Worm (Caenorhabditis elegans) whole organism, L4 larva: ENCODE measurements around the gene F42F12.3.

Experiments used
- F37D6.2 ChIP-seq: sonication (generic microtip); optimal IDR thresholded peaks from 2 replicates; lab custom pipeline; 2016; ENCODE audit warnings: mild to moderate bottlenecking, missing genetic modification characterization, missing compliant biosample characterization
- F49E8.2 ChIP-seq: sonication (generic microtip); optimal IDR thresholded peaks from 2 replicates; lab custom pipeline; 2016; ENCODE audit warnings: missing compliant biosample characterization, mild to moderate bottlenecking, missing genetic modification characterization, borderline replicate concordance
- T20F7.1 ChIP-seq: fragments of 200-800 bp; sonication (Bioruptor generic); optimal IDR thresholded peaks from 2 replicates; lab custom pipeline; 2018; ENCODE audit warnings: mild to moderate bottlenecking, missing genetic modification characterization, missing compliant biosample characterization
- Y105C5A.15 ChIP-seq: fragments of 200-800 bp; sonication (Bioruptor generic); IDR thresholded peaks from 2 replicates; pipeline ENCODE4 v1.3.6; 2022; ENCODE audit warnings: missing genetic modification characterization, missing compliant biosample characterization
- Y48G9A.11 ChIP-seq: fragments of 200-800 bp; sonication (Bioruptor generic); IDR thresholded peaks from 2 replicates; pipeline ENCODE4 v1.3.6; 2022; ENCODE audit warnings: missing genetic modification reagents, missing genetic modification characterization, missing compliant biosample characterization
- Y75B8A.6 ChIP-seq: fragments of 200-800 bp; sonication (Bioruptor generic); IDR thresholded peaks from 2 replicates; pipeline ENCODE4 v1.3.6; 2022; ENCODE audit warnings: missing genetic modification reagents, missing genetic modification characterization, missing compliant biosample characterization
- ZK546.5 ChIP-seq, 2 experiments: sonication (generic microtip); optimal IDR thresholded peaks; 2 replicates each; lab custom pipeline; 2017; ENCODE audit warnings: missing biosample characterization in 2 of 2, missing genetic modification characterization in 2 of 2
- ceh-28 ChIP-seq: fragments of 150-350 bp; optimal IDR thresholded peaks from 2 replicates; lab custom pipeline; 2014; ENCODE audit warnings: missing biosample characterization, missing genetic modification reagents, missing genetic modification characterization
- ces-1 ChIP-seq: fragments of 150-350 bp; sonication (generic microtip); optimal IDR thresholded peaks from 4 replicates; lab custom pipeline; 2014; ENCODE audit warnings: missing biosample characterization, missing genetic modification reagents, missing genetic modification characterization
- cey-2 ChIP-seq: sonication (generic microtip); optimal IDR thresholded peaks from 3 replicates; lab custom pipeline; 2017; ENCODE audit warnings: missing genetic modification characterization, mild to moderate bottlenecking, missing compliant biosample characterization, antibody characterized with exemption, borderline replicate concordance; ENCODE audit not compliant: insufficient read depth
- daf-12 ChIP-seq: fragments of 150-350 bp; optimal IDR thresholded peaks from 2 replicates; lab custom pipeline; 2014; ENCODE audit warnings: missing biosample characterization, missing genetic modification reagents, missing genetic modification characterization
- daf-16 ChIP-seq, 3 experiments: sonication (generic microtip); optimal IDR thresholded peaks; 2 replicates each; lab custom pipeline; 2016 to 2017; ENCODE audit warnings: missing genetic modification characterization in 3 of 3, missing genetic modification reagents in 3 of 3, mild to moderate bottlenecking in 2 of 3, missing compliant biosample characterization in 2 of 3, missing biosample characterization in 1 of 3, moderate library complexity in 1 of 3
- daf-19 ChIP-seq: fragments of 200-800 bp; sonication (Bioruptor generic); conservative IDR thresholded peaks from 2 replicates; pipeline ENCODE4 v1.3.6; 2022; ENCODE audit warnings: missing genetic modification characterization, missing compliant biosample characterization
- dmd-8 ChIP-seq: fragments of 200-800 bp; sonication (Bioruptor generic); IDR thresholded peaks from 2 replicates; pipeline ENCODE4 v1.3.6; 2022; ENCODE audit warnings: missing genetic modification characterization, missing compliant biosample characterization
- dve-1 ChIP-seq: sonication (generic microtip); optimal IDR thresholded peaks from 2 replicates; lab custom pipeline; 2017; ENCODE audit warnings: antibody characterized with exemption, mild to moderate bottlenecking, missing genetic modification characterization, missing compliant biosample characterization; ENCODE audit not compliant: insufficient read depth
- egl-27 ChIP-seq: sonication (generic microtip); optimal IDR thresholded peaks from 3 replicates; lab custom pipeline; 2017; ENCODE audit warnings: missing biosample characterization, missing genetic modification reagents, missing genetic modification characterization
- gei-8 ChIP-seq: fragments of 200-800 bp; sonication (Bioruptor generic); optimal IDR thresholded peaks from 2 replicates; lab custom pipeline; 2018; ENCODE audit warnings: mild to moderate bottlenecking, missing genetic modification characterization, missing compliant biosample characterization
- hmg-1.1 ChIP-seq: fragments of 200-800 bp; sonication (Bioruptor generic); IDR thresholded peaks from 2 replicates; pipeline ENCODE4 v1.3.6; 2022; ENCODE audit warnings: missing genetic modification reagents, missing genetic modification characterization, missing compliant biosample characterization
- jun-1 ChIP-seq: fragments of 150-350 bp; optimal IDR thresholded peaks from 2 replicates; lab custom pipeline; 2014; ENCODE audit warnings: missing biosample characterization, missing genetic modification reagents, missing genetic modification characterization
- lin-29 ChIP-seq: fragments of 200-800 bp; sonication (Bioruptor generic); IDR thresholded peaks from 2 replicates; pipeline ENCODE4 v1.3.6; 2022; ENCODE audit warnings: missing genetic modification reagents, missing genetic modification characterization, missing compliant biosample characterization
- lin-38 ChIP-seq: fragments of 200-800 bp; sonication (Bioruptor generic); IDR thresholded peaks from 2 replicates; pipeline ENCODE4 v1.3.6; 2022; ENCODE audit warnings: missing genetic modification reagents, missing genetic modification characterization, missing compliant biosample characterization
- mdl-1 ChIP-seq, 2 experiments: fragments of 150-350 bp in 1 of 2; sonication (generic microtip) in 1 of 2; optimal IDR thresholded peaks; 2 replicates each; lab custom pipeline; 2014 to 2017; ENCODE audit warnings: missing biosample characterization in 2 of 2, missing genetic modification characterization in 2 of 2
- mdt-29 ChIP-seq: fragments of 200-800 bp; sonication (Bioruptor generic); IDR thresholded peaks from 2 replicates; pipeline ENCODE4 v1.3.6; 2022; ENCODE audit warnings: missing genetic modification reagents, missing genetic modification characterization, missing compliant biosample characterization
- mep-1 ChIP-seq: fragments of 150-350 bp; sonication (generic microtip); optimal IDR thresholded peaks from 3 replicates; lab custom pipeline; 2014; ENCODE audit warnings: missing biosample characterization, missing genetic modification characterization
- mxl-2 ChIP-seq: fragments of 200-800 bp; sonication (Bioruptor generic); conservative IDR thresholded peaks from 2 replicates; pipeline ENCODE4 v1.3.6; 2022; ENCODE audit warnings: missing genetic modification reagents, missing genetic modification characterization, missing compliant biosample characterization
- mxl-3 ChIP-seq: fragments of 200-800 bp; sonication (Bioruptor generic); optimal IDR thresholded peaks from 2 replicates; lab custom pipeline; 2018; ENCODE audit warnings: mild to moderate bottlenecking, missing genetic modification characterization, missing compliant biosample characterization
- nhr-102 ChIP-seq: sonication (generic microtip); optimal IDR thresholded peaks from 2 replicates; lab custom pipeline; 2016; ENCODE audit warnings: mild to moderate bottlenecking, missing genetic modification characterization, moderate library complexity, missing compliant biosample characterization
- nhr-111 ChIP-seq: fragments of 200-800 bp; sonication (Bioruptor generic); optimal IDR thresholded peaks from 2 replicates; lab custom pipeline; 2018; ENCODE audit warnings: mild to moderate bottlenecking, missing genetic modification characterization, missing compliant biosample characterization
- nhr-25 ChIP-seq: sonication (generic microtip); optimal IDR thresholded peaks from 2 replicates; lab custom pipeline; 2017; ENCODE audit warnings: missing genetic modification characterization, mild to moderate bottlenecking, missing compliant biosample characterization, antibody characterized with exemption, moderate library complexity, borderline replicate concordance; ENCODE audit not compliant: insufficient read depth
- nhr-28 ChIP-seq: fragments of 150-350 bp; optimal IDR thresholded peaks from 2 replicates; lab custom pipeline; 2014; ENCODE audit warnings: missing biosample characterization, missing genetic modification characterization
- nhr-41 ChIP-seq: fragments of 200-800 bp; sonication (Bioruptor generic); IDR thresholded peaks from 2 replicates; pipeline ENCODE4 v1.3.6; 2022; ENCODE audit warnings: missing genetic modification reagents, missing genetic modification characterization, missing compliant biosample characterization
- pha-4 ChIP-seq, 2 experiments: fragments of 150-350 bp in 1 of 2; fragments of 200-800 bp in 1 of 2; sonication (Bioruptor generic) in 1 of 2; IDR thresholded peaks in 1 of 2; optimal IDR thresholded peaks in 1 of 2; 2 replicates each; pipeline versions ENCODE4 v1.3.6 to Lab custom; 2014 to 2022; ENCODE audit warnings: missing genetic modification characterization in 2 of 2, missing genetic modification reagents in 2 of 2, missing biosample characterization in 1 of 2, missing compliant biosample characterization in 1 of 2
- saeg-2 ChIP-seq: fragments of 200-800 bp; sonication (Bioruptor generic); IDR thresholded peaks from 2 replicates; pipeline ENCODE4 v1.3.6; 2022; ENCODE audit warnings: missing genetic modification reagents, missing genetic modification characterization, missing compliant biosample characterization
- set-16 ChIP-seq: fragments of 200-800 bp; sonication (Bioruptor generic); IDR thresholded peaks from 2 replicates; pipeline ENCODE4 v1.3.6; 2022; ENCODE audit warnings: missing genetic modification reagents, missing genetic modification characterization, missing compliant biosample characterization
- skn-1 ChIP-seq: fragments of 150-350 bp; optimal IDR thresholded peaks from 2 replicates; lab custom pipeline; 2014; ENCODE audit warnings: missing biosample characterization, missing genetic modification characterization
- unc-130 ChIP-seq: sonication (generic microtip); optimal IDR thresholded peaks from 2 replicates; lab custom pipeline; 2016; ENCODE audit warnings: missing genetic modification reagents, missing genetic modification characterization, missing compliant biosample characterization
- unc-39 ChIP-seq: sonication (generic microtip); optimal IDR thresholded peaks from 2 replicates; lab custom pipeline; 2017; ENCODE audit warnings: missing biosample characterization, missing genetic modification characterization
- unc-62 ChIP-seq, 3 experiments: fragments of 150-350 bp in 1 of 3; sonication (generic microtip); optimal IDR thresholded peaks in 2 of 3; peaks in 1 of 3; 1 replicate in 1 of 3; 2 replicates in 2 of 3; lab custom pipeline; 2014 to 2017; ENCODE audit warnings: missing biosample characterization in 3 of 3, missing genetic modification characterization in 3 of 3, missing genetic modification reagents in 3 of 3, missing genotype in 1 of 3
- zag-1 ChIP-seq: fragments of 150-350 bp; optimal IDR thresholded peaks from 2 replicates; lab custom pipeline; 2014; ENCODE audit warnings: missing biosample characterization, missing genetic modification characterization
- zip-11 ChIP-seq: fragments of 200-800 bp; sonication (Bioruptor generic); IDR thresholded peaks from 2 replicates; pipeline ENCODE4 v1.3.6; 2022; ENCODE audit warnings: missing genetic modification characterization, missing compliant biosample characterization
- zip-2 ChIP-seq: fragments of 150-350 bp; optimal IDR thresholded peaks from 2 replicates; lab custom pipeline; 2014; ENCODE audit warnings: missing biosample characterization, missing genetic modification characterization
- ztf-11 ChIP-seq: fragments of 150-350 bp; optimal IDR thresholded peaks from 2 replicates; lab custom pipeline; 2014; ENCODE audit warnings: missing biosample characterization, missing genetic modification characterization

F42F12.3 gene

DNA sequence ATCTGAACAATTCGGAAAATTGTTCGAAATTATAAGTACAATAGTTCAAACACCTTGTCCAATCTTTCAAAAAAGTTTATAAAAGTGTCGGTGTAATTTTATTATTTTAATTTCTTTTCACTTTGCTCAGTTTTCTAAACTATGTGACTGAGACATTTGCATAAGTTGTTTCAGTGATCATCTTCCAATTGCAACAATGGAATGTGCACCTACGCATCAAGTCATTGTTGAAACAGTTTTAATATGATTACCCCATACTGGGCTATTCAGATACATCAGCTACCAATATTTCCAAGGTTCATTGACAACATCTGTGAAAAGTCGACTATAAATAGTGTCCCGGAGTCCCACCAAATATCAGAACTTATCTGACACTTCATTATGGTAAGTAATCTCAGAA, 6.7 kb downstream of the F42F12.3 start, which contains the start of gene nspc-13:
Gene nspc-13, plus strand, starts transcription at position 301 of the 400 bp plus-strand sequence.
- TF ChIP-seq F37D6.2 (tag; lab: Kevin White, UChicago) (no peak), unc-62 (GFP tag; optimal IDR thresholded peaks at IDR 0.05 in 1 of 2; lab: Kevin White, UChicago) (peak in 1 of 2 experiments; percentile 12), unc-62 (tag; optimal IDR thresholded peaks at IDR 0.05; lab: Kevin White, UChicago) (no peak)
- TF ChIP-seq, all 104 proteins: peak for 1

- no peak for TF ChIP-seq Y75B8A.6
- no peak for TF ChIP-seq mep-1 (tag; lab: Kevin White, UChicago)
- TF ChIP-seq lin-38, result no peak
- TF ChIP-seq nhr-111 (GFP tag; lab: Kevin White, UChicago), result no peak
- TF ChIP-seq daf-19 (GFP tag; lab: Robert Waterston, UW), result no peak
- no peak for TF ChIP-seq dve-1 (tag; lab: Kevin White, UChicago)
- TF ChIP-seq skn-1, result no peak
- TF ChIP-seq ztf-11, result no peak
- no peak for TF ChIP-seq ceh-28 (tag; lab: Kevin White, UChicago)
- no peak for TF ChIP-seq jun-1 (tag; lab: Kevin White, UChicago)
- TF ChIP-seq nhr-102 (tag; lab: Kevin White, UChicago), result no peak
- TF ChIP-seq T20F7.1 (GFP tag; lab: Kevin White, UChicago), result no peak
- TF ChIP-seq unc-62 (GFP tag; optimal IDR thresholded peaks at IDR 0.05 in 1 of 2; lab: Kevin White, UChicago), result no peak
- TF ChIP-seq unc-62 (tag; optimal IDR thresholded peaks at IDR 0.05; lab: Kevin White, UChicago), result no peak
- no peak for TF ChIP-seq Y105C5A.15 (GFP tag; lab: Robert Waterston, UW)
- no peak for TF ChIP-seq lin-29 (GFP tag; lab: Robert Waterston, UW)
- no peak for TF ChIP-seq zag-1 (tag; lab: Kevin White, UChicago)
Measured at ce11 chrX:12358957-12359356, 8.6 kb downstream of the F42F12.3 start, which contains the start of gene nspc-14. Gene nspc-14 (minus strand): TSS chrX:12359057.

- TF ChIP-seq unc-130, result no peak
- TF ChIP-seq daf-12, result no peak
- no peak for TF ChIP-seq cey-2 (tag; lab: Kevin White, UChicago)
- no peak for TF ChIP-seq zip-2 (tag; lab: Kevin White, UChicago)
- no peak for TF ChIP-seq Y48G9A.11 (GFP tag; lab: Robert Waterston, UW)
- no peak for TF ChIP-seq nhr-28
- TF ChIP-seq ZK546.5 (tag; optimal IDR thresholded peaks at IDR 0.05; lab: Kevin White, UChicago), result no peak
- no peak for TF ChIP-seq nhr-41 (GFP tag; lab: Robert Waterston, UW)
- no peak for TF ChIP-seq ces-1
- TF ChIP-seq daf-16 (GFP tag; optimal IDR thresholded peaks at IDR 0.05; lab: Kevin White, UChicago), result no peak
- no peak for TF ChIP-seq daf-16 (tag; optimal IDR thresholded peaks at IDR 0.05; lab: Kevin White, UChicago)
- TF ChIP-seq saeg-2 (GFP tag; lab: Robert Waterston, UW), result no peak
- TF ChIP-seq mxl-2 (GFP tag; lab: Robert Waterston, UW), result no peak
- no peak for TF ChIP-seq hmg-1.1 (GFP tag; lab: Robert Waterston, UW)
- TF ChIP-seq jun-1 (tag; lab: Kevin White, UChicago), result no peak
- TF ChIP-seq egl-27 (tag; lab: Kevin White, UChicago), result no peak
Measured at ce11 chrX:12360444-12360843, 10.1 kb downstream of the F42F12.3 start, which contains the start of the genes nspc-15 and F19H6.6. Gene nspc-15 (plus strand): TSS chrX:12360744. Gene F19H6.6 (plus strand): TSS chrX:12360827.

ce11 chrX:12362951-12363486, 12.6 kb downstream of the F42F12.3 start:
- TF ChIP-seq pha-4 (GFP tag; IDR thresholded peaks at IDR 0.05; lab: Robert Waterston, UW) (peak; percentile 96), pha-4 (tag; optimal IDR thresholded peaks at IDR 0.05; lab: Kevin White, UChicago) (peak; percentile 95), saeg-2 (GFP tag; lab: Robert Waterston, UW) (peak; percentile 93), mdt-29 (GFP tag; lab: Robert Waterston, UW) (peak; percentile 92), mdl-1 (tag; optimal IDR thresholded peaks at IDR 0.05; lab: Kevin White, UChicago) (peak; percentile 87 to 89), unc-39 (tag; lab: Kevin White, UChicago) (peak; percentile 38), nhr-25 (peak; percentile 84), gei-8 (GFP tag; lab: Kevin White, UChicago) (peak; percentile 75), zip-11 (no peak), unc-130 (no peak), egl-27 (tag; lab: Kevin White, UChicago) (peak; percentile 69), dmd-8 (GFP tag; lab: Robert Waterston, UW) (0 out of 2 replicates have a peak, but pooled peaks have one; percentile 5), set-16 (GFP tag; lab: Robert Waterston, UW) (no peak), mxl-3 (GFP tag; lab: Kevin White, UChicago) (peak; percentile 89), F49E8.2 (peak; percentile 39), hmg-1.1 (GFP tag; lab: Robert Waterston, UW) (peak; percentile 99), nhr-28 (peak; percentile 91)
